Worm (Caenorhabditis elegans) whole organism, L1 larva: Measurements from ENCODE around the gene Y102A11A.1.

Experiments used
- C16A3.4 ChIP-seq: fragments of 150-350 bp; optimal IDR thresholded peaks from 2 replicates; lab custom pipeline; 2014; ENCODE audit warnings: missing biosample characterization, missing genetic modification characterization
- C34B4.2 ChIP-seq: sonication (generic microtip); optimal IDR thresholded peaks from 2 replicates; lab custom pipeline; 2017; ENCODE audit warnings: mild to moderate bottlenecking, missing genetic modification characterization, missing compliant biosample characterization
- Y116A8C.19 ChIP-seq: sonication (generic microtip); optimal IDR thresholded peaks from 2 replicates; lab custom pipeline; 2016; ENCODE audit warnings: missing compliant biosample characterization, missing genetic modification characterization, borderline replicate concordance
- aha-1 ChIP-seq: fragments of 150-350 bp; optimal IDR thresholded peaks from 2 replicates; lab custom pipeline; 2014; ENCODE audit warnings: missing biosample characterization, missing genetic modification characterization
- aly-2 ChIP-seq: fragments of 150-350 bp; optimal IDR thresholded peaks from 2 replicates; lab custom pipeline; 2014; ENCODE audit warnings: missing biosample characterization, missing genetic modification characterization
- ama-1 ChIP-seq: fragments of 150-350 bp; optimal IDR thresholded peaks from 2 replicates; lab custom pipeline; 2014
- blmp-1 ChIP-seq: fragments of 150-350 bp; optimal IDR thresholded peaks from 2 replicates; lab custom pipeline; 2014; ENCODE audit warnings: missing biosample characterization, missing genetic modification characterization
- ceh-8 ChIP-seq: fragments of 200-800 bp; sonication (Bioruptor generic); optimal IDR thresholded peaks from 2 replicates; lab custom pipeline; 2018; ENCODE audit warnings: mild to moderate bottlenecking, missing genetic modification characterization, moderate library complexity, missing compliant biosample characterization
- ceh-82 ChIP-seq, 3 experiments: fragments of 150-350 bp in 1 of 3; sonication (generic microtip) in 2 of 3; optimal IDR thresholded peaks; 2 replicates each; lab custom pipeline; 2014 to 2017; ENCODE audit warnings: missing biosample characterization in 3 of 3, missing genetic modification characterization in 3 of 3
- efl-1 ChIP-seq, 4 experiments: fragments of 150-350 bp; optimal IDR thresholded peaks in 3 of 4; peaks in 1 of 4; 1 replicate in 1 of 4; 2 replicates in 3 of 4; lab custom pipeline; 2014; ENCODE audit warnings: missing biosample characterization in 2 of 4, missing genetic modification characterization in 2 of 4, missing genetic modification reagents in 2 of 4
- efl-3 ChIP-seq: fragments of 200-800 bp; sonication (Bioruptor generic); optimal IDR thresholded peaks from 2 replicates; lab custom pipeline; 2018; ENCODE audit warnings: mild to moderate bottlenecking, missing genetic modification characterization, missing compliant biosample characterization
- egl-13 ChIP-seq: sonication (generic microtip); optimal IDR thresholded peaks from 2 replicates; lab custom pipeline; 2016; ENCODE audit warnings: missing genotype, missing genetic modification reagents, missing genetic modification characterization, missing compliant biosample characterization
- egl-27 ChIP-seq, 2 experiments: fragments of 150-350 bp in 1 of 2; sonication (generic microtip); optimal IDR thresholded peaks; 3 replicates each; lab custom pipeline; 2017 to 2018; ENCODE audit warnings: missing biosample characterization in 2 of 2, missing genetic modification characterization in 2 of 2, missing genetic modification reagents in 2 of 2
- elt-2 ChIP-seq: sonication (generic microtip); optimal IDR thresholded peaks from 2 replicates; lab custom pipeline; 2016; ENCODE audit warnings: missing genetic modification characterization, mild to moderate bottlenecking, inconsistent platforms, missing compliant biosample characterization, missing genetic modification reagents
- fkh-10 ChIP-seq: sonication (generic microtip); optimal IDR thresholded peaks from 2 replicates; lab custom pipeline; 2017; ENCODE audit warnings: missing biosample characterization, missing genetic modification reagents, missing genetic modification characterization
- fkh-8 ChIP-seq: sonication (generic microtip); optimal IDR thresholded peaks from 2 replicates; lab custom pipeline; 2016; ENCODE audit warnings: mild to moderate bottlenecking, missing genetic modification characterization, missing compliant biosample characterization
- grh-1 ChIP-seq: fragments of 200-800 bp; sonication (Bioruptor generic); IDR thresholded peaks from 2 replicates; pipeline ENCODE4 v1.3.6; 2022; ENCODE audit warnings: missing genetic modification reagents, missing genetic modification characterization, missing compliant biosample characterization
- hlh-17 ChIP-seq: fragments of 200-800 bp; sonication (Bioruptor generic); optimal IDR thresholded peaks from 2 replicates; lab custom pipeline; 2018; ENCODE audit warnings: missing genetic modification characterization, mild to moderate bottlenecking, missing compliant biosample characterization, moderate library complexity, borderline replicate concordance
- hlh-4 ChIP-seq: sonication (generic microtip); optimal IDR thresholded peaks from 2 replicates; lab custom pipeline; 2016; ENCODE audit warnings: mild to moderate bottlenecking, missing genetic modification characterization, missing compliant biosample characterization
- hpl-2 ChIP-seq: fragments of 150-350 bp; optimal IDR thresholded peaks from 2 replicates; lab custom pipeline; 2014; ENCODE audit warnings: missing biosample characterization, missing genetic modification reagents, missing genetic modification characterization
- irx-1 ChIP-seq: sonication (generic microtip); optimal IDR thresholded peaks from 2 replicates; lab custom pipeline; 2016; ENCODE audit warnings: missing genetic modification characterization, missing compliant biosample characterization
- jun-1 ChIP-seq: fragments of 150-350 bp; optimal IDR thresholded peaks from 2 replicates; lab custom pipeline; 2014; ENCODE audit warnings: missing biosample characterization, missing genetic modification reagents, missing genetic modification characterization
- lin-13 ChIP-seq: fragments of 150-350 bp; optimal IDR thresholded peaks from 2 replicates; lab custom pipeline; 2014; ENCODE audit warnings: missing biosample characterization, missing genetic modification reagents, missing genetic modification characterization
- lin-14 ChIP-seq: fragments of 200-800 bp; sonication (Bioruptor generic); optimal IDR thresholded peaks from 2 replicates; lab custom pipeline; 2018; ENCODE audit warnings: mild to moderate bottlenecking, missing genetic modification characterization, moderate library complexity, missing compliant biosample characterization
- lin-35 ChIP-seq, 2 experiments: fragments of 150-350 bp; optimal IDR thresholded peaks; 2 replicates each; lab custom pipeline; 2014; ENCODE audit warnings: missing biosample characterization in 2 of 2, missing genetic modification characterization in 2 of 2, missing genetic modification reagents in 2 of 2
- lin-39 ChIP-seq: fragments of 150-350 bp; optimal IDR thresholded peaks from 2 replicates; lab custom pipeline; 2014; ENCODE audit warnings: missing biosample characterization, missing genetic modification reagents, missing genetic modification characterization
- lir-3 ChIP-seq: sonication (generic microtip); optimal IDR thresholded peaks from 2 replicates; lab custom pipeline; 2016; ENCODE audit warnings: mild to moderate bottlenecking, missing genetic modification characterization, moderate library complexity, missing compliant biosample characterization; ENCODE audit not compliant: poor library complexity
- lsy-2 ChIP-seq, 2 experiments: fragments of 150-350 bp; optimal IDR thresholded peaks; 2 replicates each; lab custom pipeline; 2014; ENCODE audit warnings: missing biosample characterization in 2 of 2, missing genetic modification characterization in 2 of 2
- mab-9 ChIP-seq: fragments of 200-800 bp; sonication (Bioruptor generic); IDR thresholded peaks from 2 replicates; pipeline ENCODE4 v1.3.6; 2022; ENCODE audit warnings: missing genetic modification reagents, missing genetic modification characterization, missing compliant biosample characterization
- mdl-1 ChIP-seq, 2 experiments: fragments of 150-350 bp; optimal IDR thresholded peaks; 2 replicates each; lab custom pipeline; 2014 to 2017; ENCODE audit warnings: missing biosample characterization in 2 of 2, missing genetic modification characterization in 2 of 2, inconsistent platforms in 1 of 2
- mef-2 ChIP-seq: fragments of 150-350 bp; optimal IDR thresholded peaks from 2 replicates; lab custom pipeline; 2014; ENCODE audit warnings: missing biosample characterization, missing genetic modification characterization
- nhr-11 ChIP-seq: fragments of 150-350 bp; optimal IDR thresholded peaks from 2 replicates; lab custom pipeline; 2014; ENCODE audit warnings: missing biosample characterization, missing genetic modification characterization
- nhr-19 ChIP-seq: fragments of 200-800 bp; sonication (Bioruptor generic); conservative IDR thresholded peaks from 2 replicates; pipeline ENCODE4 v1.3.6; 2022; ENCODE audit warnings: missing genetic modification characterization, missing compliant biosample characterization
- nhr-20 ChIP-seq: sonication (generic microtip); optimal IDR thresholded peaks from 2 replicates; lab custom pipeline; 2016; ENCODE audit warnings: mild to moderate bottlenecking, missing genetic modification characterization, missing compliant biosample characterization
- nhr-28 ChIP-seq: fragments of 150-350 bp; optimal IDR thresholded peaks from 2 replicates; lab custom pipeline; 2014; ENCODE audit warnings: missing biosample characterization, missing genetic modification characterization
- nhr-84 ChIP-seq: sonication (generic microtip); optimal IDR thresholded peaks from 2 replicates; lab custom pipeline; 2017; ENCODE audit warnings: missing biosample characterization, missing genetic modification characterization
- nhr-85 ChIP-seq: sonication (generic microtip); peaks from one replicate; lab custom pipeline; 2016; ENCODE audit warnings: missing genetic modification characterization, inconsistent platforms, missing compliant biosample characterization
- pag-3 ChIP-seq: sonication (generic microtip); optimal IDR thresholded peaks from 2 replicates; lab custom pipeline; 2017; ENCODE audit warnings: missing genetic modification characterization, mild to moderate bottlenecking, missing compliant biosample characterization, antibody characterized with exemption, borderline replicate concordance; ENCODE audit not compliant: insufficient read depth
- pqm-1 ChIP-seq: sonication (generic microtip); optimal IDR thresholded peaks from 3 replicates; lab custom pipeline; 2017; ENCODE audit warnings: missing biosample characterization, missing genetic modification characterization
- skn-1 ChIP-seq: fragments of 150-350 bp; optimal IDR thresholded peaks from 2 replicates; lab custom pipeline; 2014; ENCODE audit warnings: missing biosample characterization, missing genetic modification characterization
- snu-23 ChIP-seq: sonication (generic microtip); optimal IDR thresholded peaks from 2 replicates; lab custom pipeline; 2016; ENCODE audit warnings: missing genetic modification characterization, missing compliant biosample characterization
- sptf-1 ChIP-seq: fragments of 150-350 bp; optimal IDR thresholded peaks from 2 replicates; lab custom pipeline; 2014; ENCODE audit warnings: missing biosample characterization, missing genetic modification characterization
- swsn-7 ChIP-seq: sonication (generic microtip); optimal IDR thresholded peaks from 2 replicates; lab custom pipeline; 2016; ENCODE audit warnings: missing genetic modification characterization, missing compliant biosample characterization
- tbx-2 ChIP-seq: sonication (generic microtip); optimal IDR thresholded peaks from 2 replicates; lab custom pipeline; 2016; ENCODE audit warnings: missing genetic modification characterization, missing compliant biosample characterization
- tlp-1 ChIP-seq: fragments of 150-350 bp; optimal IDR thresholded peaks from 2 replicates; lab custom pipeline; 2014; ENCODE audit warnings: missing biosample characterization, missing genetic modification characterization
- unc-30 ChIP-seq: sonication (generic microtip); optimal IDR thresholded peaks from 2 replicates; lab custom pipeline; 2017; ENCODE audit warnings: missing biosample characterization, missing genetic modification characterization
- unc-62 ChIP-seq: fragments of 150-350 bp; optimal IDR thresholded peaks from 2 replicates; lab custom pipeline; 2014; ENCODE audit warnings: missing biosample characterization, missing genetic modification reagents, missing genetic modification characterization
- xbp-1 ChIP-seq: sonication (generic microtip); optimal IDR thresholded peaks from 2 replicates; lab custom pipeline; 2016; ENCODE audit warnings: missing genetic modification characterization, missing compliant biosample characterization
- zip-4 ChIP-seq: fragments of 200-800 bp; sonication (Bioruptor generic); optimal IDR thresholded peaks from 2 replicates; lab custom pipeline; 2018; ENCODE audit warnings: mild to moderate bottlenecking, missing genetic modification characterization, moderate library complexity, missing compliant biosample characterization
- ztf-11 ChIP-seq, 2 experiments: sonication (generic microtip); optimal IDR thresholded peaks; 2 replicates each; lab custom pipeline; 2016 to 2017; ENCODE audit warnings: missing genetic modification characterization in 2 of 2, missing biosample characterization in 1 of 2, missing compliant biosample characterization in 1 of 2
- ztf-4 ChIP-seq: fragments of 150-350 bp; optimal IDR thresholded peaks from 2 replicates; lab custom pipeline; 2014; ENCODE audit warnings: missing biosample characterization, missing genetic modification characterization

The Y102A11A.1 gene

ce11 chrX:2071392-2072001 lies 19.9 kb downstream of the Y102A11A.1 start (continued):
- TF ChIP-seq efl-3 = no peak
- TF ChIP-seq lin-13 (GFP tag; lab: Kevin White, UChicago) = peak; percentile 82
- no peak for TF ChIP-seq unc-62 (GFP tag; lab: Kevin White, UChicago)
- no peak for TF ChIP-seq pag-3
- TF ChIP-seq ztf-4 (tag; lab: Kevin White, UChicago) = no peak
- peak; percentile 5 for TF ChIP-seq aha-1 (tag; lab: Kevin White, UChicago)
- peak; percentile 58 to 70 for TF ChIP-seq efl-1 (optimal IDR thresholded peaks at IDR 0.05; lab: Kevin White, UChicago)
- TF ChIP-seq efl-1 (GFP tag; optimal IDR thresholded peaks at IDR 0.05 in 1 of 2; lab: Kevin White, UChicago) = peak; percentile 65 to 93
- peak; percentile 75 for TF ChIP-seq C16A3.4 (tag; lab: Kevin White, UChicago)
- TF ChIP-seq fkh-10 (GFP tag; lab: Kevin White, UChicago) = no peak
- peak; percentile 10 for TF ChIP-seq mef-2 (tag; lab: Kevin White, UChicago)
- peak; percentile 47 for TF ChIP-seq ceh-8 (GFP tag; lab: Kevin White, UChicago)
- no peak for TF ChIP-seq nhr-84
- no peak for TF ChIP-seq lsy-2 (tag; optimal IDR thresholded peaks at IDR 0.05; lab: Kevin White, UChicago)
- TF ChIP-seq sptf-1 (tag; lab: Kevin White, UChicago) = no peak
- peak; percentile 96 for TF ChIP-seq nhr-85 (tag; lab: Kevin White, UChicago)
- TF ChIP-seq tlp-1 (tag; lab: Kevin White, UChicago) = no peak
- TF ChIP-seq jun-1 (tag; lab: Kevin White, UChicago) = peak; percentile 14
- no peak for TF ChIP-seq hlh-4 (tag; lab: Kevin White, UChicago)
- peak; percentile 88 for TF ChIP-seq zip-4 (GFP tag; lab: Kevin White, UChicago)
- no peak for TF ChIP-seq ama-1 (lab: Kevin White, UChicago)
- TF ChIP-seq snu-23 (GFP tag; lab: Kevin White, UChicago) = peak; percentile 89
- TF ChIP-seq lin-39 = no peak
- TF ChIP-seq lir-3 (tag; lab: Kevin White, UChicago) = no peak
- peak; percentile 81 for TF ChIP-seq tbx-2 (tag; lab: Kevin White, UChicago)
- peak; percentile 70 for TF ChIP-seq irx-1 (tag; lab: Kevin White, UChicago)
- peak; percentile 44 for TF ChIP-seq elt-2
- TF ChIP-seq mab-9 (GFP tag; lab: Robert Waterston, UW) = 0 out of 2 replicates have a peak, but pooled peaks have one; percentile 34
- TF ChIP-seq skn-1 = peak; percentile 97
- no peak for TF ChIP-seq hlh-17 (GFP tag; lab: Kevin White, UChicago)
- TF ChIP-seq nhr-20 (tag; lab: Kevin White, UChicago) = peak; percentile 91
- TF ChIP-seq lin-35 (GFP tag; optimal IDR thresholded peaks at IDR 0.05; lab: Kevin White, UChicago) = peak; percentile 67 to 80
- no peak for TF ChIP-seq pqm-1 (tag; lab: Kevin White, UChicago)
- TF ChIP-seq nhr-19 (GFP tag; lab: Robert Waterston, UW) = peak; percentile 87
- peak in 1 of 2 experiments; percentile 49 for TF ChIP-seq ztf-11 (tag; optimal IDR thresholded peaks at IDR 0.05; lab: Kevin White, UChicago)
- TF ChIP-seq nhr-28 = no peak
- no peak for TF ChIP-seq Y116A8C.19 (tag; lab: Kevin White, UChicago)
- TF ChIP-seq egl-27 (tag; optimal IDR thresholded peaks at IDR 0.05; lab: Kevin White, UChicago) = no peak
- no peak for TF ChIP-seq C34B4.2 (tag; lab: Kevin White, UChicago)
- TF ChIP-seq grh-1 = peak; percentile 77
- TF ChIP-seq fkh-8 (tag; lab: Kevin White, UChicago) = peak; percentile 63
- no peak for TF ChIP-seq nhr-11 (tag; lab: Kevin White, UChicago)
- TF ChIP-seq blmp-1 (tag; lab: Kevin White, UChicago) = peak; percentile 67
- TF ChIP-seq egl-13 (tag; lab: Kevin White, UChicago) = peak; percentile 63
- peak; percentile 7 to 94 for TF ChIP-seq mdl-1 (tag; optimal IDR thresholded peaks at IDR 0.05; lab: Kevin White, UChicago)
- no peak for TF ChIP-seq hpl-2 (GFP tag; lab: Kevin White, UChicago)
- TF ChIP-seq ceh-82 (tag; optimal IDR thresholded peaks at IDR 0.05; lab: Kevin White, UChicago) = peak; percentile 52 to 87 (median 64)
- peak; percentile 83 for TF ChIP-seq swsn-7 (tag; lab: Kevin White, UChicago)
- TF ChIP-seq unc-30 = no peak
- peak; percentile 96 for TF ChIP-seq lin-14 (GFP tag; lab: Kevin White, UChicago)
- peak; percentile 80 for TF ChIP-seq xbp-1
- no peak for TF ChIP-seq aly-2 (tag; lab: Kevin White, UChicago)
